Worm (Caenorhabditis elegans) whole organism, L4 larva: ENCODE results near the gene lbp-4.

ENCODE experiments used
- F10B5.3 ChIP-seq: sonication (generic microtip); optimal IDR thresholded peaks from 2 replicates; lab custom pipeline; 2016; ENCODE audit warnings: mild to moderate bottlenecking, missing genetic modification characterization, missing compliant biosample characterization
- F44E2.7 ChIP-seq: fragments of 200-800 bp; sonication (Bioruptor generic); IDR thresholded peaks from 2 replicates; pipeline ENCODE4 v2.1.2; 2022; ENCODE audit warnings: missing genetic modification characterization, missing compliant biosample characterization
- F49E8.2 ChIP-seq: sonication (generic microtip); optimal IDR thresholded peaks from 2 replicates; lab custom pipeline; 2016; ENCODE audit warnings: missing compliant biosample characterization, mild to moderate bottlenecking, missing genetic modification characterization, borderline replicate concordance
- R02D3.7 ChIP-seq: fragments of 150-350 bp; sonication (generic microtip); optimal IDR thresholded peaks from 3 replicates; lab custom pipeline; 2014; ENCODE audit warnings: missing biosample characterization, missing genetic modification characterization
- T20F7.1 ChIP-seq: fragments of 200-800 bp; sonication (Bioruptor generic); optimal IDR thresholded peaks from 2 replicates; lab custom pipeline; 2018; ENCODE audit warnings: mild to moderate bottlenecking, missing genetic modification characterization, missing compliant biosample characterization
- ZK337.2 ChIP-seq: fragments of 200-800 bp; sonication (Bioruptor generic); IDR thresholded peaks from 2 replicates; pipeline ENCODE4 v1.3.6; 2022; ENCODE audit warnings: missing genetic modification reagents, missing genetic modification characterization, missing compliant biosample characterization
- ZK546.5 ChIP-seq, 2 experiments: sonication (generic microtip); optimal IDR thresholded peaks; 2 replicates each; lab custom pipeline; 2017; ENCODE audit warnings: missing biosample characterization in 2 of 2, missing genetic modification characterization in 2 of 2
- aha-1 ChIP-seq: fragments of 150-350 bp; peaks from one replicate; lab custom pipeline; 2014; ENCODE audit warnings: missing biosample characterization, missing genetic modification characterization
- ama-1 ChIP-seq: fragments of 150-350 bp; optimal IDR thresholded peaks from 2 replicates; lab custom pipeline; 2014; ENCODE audit warnings: inconsistent platforms, mixed read lengths
- arid-1 ChIP-seq: fragments of 200-800 bp; sonication (Bioruptor generic); conservative IDR thresholded peaks from 2 replicates; pipeline ENCODE4 v1.3.6; 2022; ENCODE audit warnings: missing genetic modification reagents, missing genetic modification characterization, missing compliant biosample characterization
- ceh-20 ChIP-seq: fragments of 200-800 bp; sonication (Bioruptor generic); IDR thresholded peaks from 2 replicates; pipeline ENCODE4 v1.3.6; 2022; ENCODE audit warnings: missing genetic modification reagents, missing genetic modification characterization, missing compliant biosample characterization
- ceh-28 ChIP-seq: fragments of 150-350 bp; optimal IDR thresholded peaks from 2 replicates; lab custom pipeline; 2014; ENCODE audit warnings: missing biosample characterization, missing genetic modification reagents, missing genetic modification characterization
- ceh-62 ChIP-seq: sonication (generic microtip); optimal IDR thresholded peaks from 2 replicates; lab custom pipeline; 2017; ENCODE audit warnings: missing biosample characterization, missing genetic modification characterization
- ces-1 ChIP-seq: fragments of 150-350 bp; sonication (generic microtip); optimal IDR thresholded peaks from 4 replicates; lab custom pipeline; 2014; ENCODE audit warnings: missing biosample characterization, missing genetic modification reagents, missing genetic modification characterization
- ctbp-1 ChIP-seq: fragments of 200-800 bp; sonication (Bioruptor generic); IDR thresholded peaks from 2 replicates; pipeline ENCODE4 v1.3.6; 2022; ENCODE audit warnings: missing genetic modification reagents, missing genetic modification characterization, missing compliant biosample characterization
- daf-16 ChIP-seq, 3 experiments: sonication (generic microtip); optimal IDR thresholded peaks; 2 replicates each; lab custom pipeline; 2016 to 2017; ENCODE audit warnings: missing genetic modification characterization in 3 of 3, missing genetic modification reagents in 3 of 3, mild to moderate bottlenecking in 2 of 3, missing compliant biosample characterization in 2 of 3, missing biosample characterization in 1 of 3, moderate library complexity in 1 of 3
- duxl-1 ChIP-seq: sonication (generic microtip); optimal IDR thresholded peaks from 2 replicates; lab custom pipeline; 2016; ENCODE audit warnings: mild to moderate bottlenecking, missing genetic modification characterization, moderate library complexity, missing compliant biosample characterization; ENCODE audit not compliant: poor library complexity
- dve-1 ChIP-seq: sonication (generic microtip); optimal IDR thresholded peaks from 2 replicates; lab custom pipeline; 2017; ENCODE audit warnings: antibody characterized with exemption, mild to moderate bottlenecking, missing genetic modification characterization, missing compliant biosample characterization; ENCODE audit not compliant: insufficient read depth
- fkh-10 ChIP-seq: fragments of 150-350 bp; optimal IDR thresholded peaks from 2 replicates; lab custom pipeline; 2014; ENCODE audit warnings: missing biosample characterization, missing genetic modification reagents, missing genetic modification characterization
- hlh-30 ChIP-seq: sonication (generic microtip); optimal IDR thresholded peaks from 2 replicates; lab custom pipeline; 2017; ENCODE audit warnings: antibody characterized with exemption, mild to moderate bottlenecking, missing genetic modification characterization, missing compliant biosample characterization; ENCODE audit not compliant: insufficient read depth
- lim-7 ChIP-seq: fragments of 200-800 bp; sonication (Bioruptor generic); IDR thresholded peaks from 2 replicates; pipeline ENCODE4 v1.3.6; 2022; ENCODE audit warnings: missing genetic modification characterization, missing compliant biosample characterization
- lin-29 ChIP-seq: fragments of 200-800 bp; sonication (Bioruptor generic); IDR thresholded peaks from 2 replicates; pipeline ENCODE4 v1.3.6; 2022; ENCODE audit warnings: missing genetic modification reagents, missing genetic modification characterization, missing compliant biosample characterization
- lin-38 ChIP-seq: fragments of 200-800 bp; sonication (Bioruptor generic); IDR thresholded peaks from 2 replicates; pipeline ENCODE4 v1.3.6; 2022; ENCODE audit warnings: missing genetic modification reagents, missing genetic modification characterization, missing compliant biosample characterization
- lin-39 ChIP-seq: fragments of 150-350 bp; optimal IDR thresholded peaks from 2 replicates; lab custom pipeline; 2014; ENCODE audit warnings: missing biosample characterization, missing genetic modification reagents, missing genetic modification characterization
- lsy-2 ChIP-seq, 2 experiments: fragments of 150-350 bp in 1 of 2; sonication (generic microtip) in 1 of 2; optimal IDR thresholded peaks; 2 replicates each; lab custom pipeline; 2014 to 2017; ENCODE audit warnings: missing biosample characterization in 2 of 2, missing genetic modification characterization in 2 of 2
- mes-2 ChIP-seq: sonication (generic microtip); optimal IDR thresholded peaks from 2 replicates; lab custom pipeline; 2016; ENCODE audit warnings: missing genotype, mild to moderate bottlenecking, missing genetic modification characterization, missing compliant biosample characterization; ENCODE audit not compliant: poor library complexity, severe bottlenecking
- mxl-2 ChIP-seq: fragments of 200-800 bp; sonication (Bioruptor generic); conservative IDR thresholded peaks from 2 replicates; pipeline ENCODE4 v1.3.6; 2022; ENCODE audit warnings: missing genetic modification reagents, missing genetic modification characterization, missing compliant biosample characterization
- nhr-102 ChIP-seq: sonication (generic microtip); optimal IDR thresholded peaks from 2 replicates; lab custom pipeline; 2016; ENCODE audit warnings: mild to moderate bottlenecking, missing genetic modification characterization, moderate library complexity, missing compliant biosample characterization
- nhr-28 ChIP-seq: fragments of 150-350 bp; optimal IDR thresholded peaks from 2 replicates; lab custom pipeline; 2014; ENCODE audit warnings: missing biosample characterization, missing genetic modification characterization
- nhr-48 ChIP-seq: sonication (generic microtip); optimal IDR thresholded peaks from 2 replicates; lab custom pipeline; 2016; ENCODE audit warnings: mild to moderate bottlenecking, missing genetic modification characterization, missing compliant biosample characterization
- nhr-6 ChIP-seq: fragments of 150-350 bp; optimal IDR thresholded peaks from 2 replicates; lab custom pipeline; 2014; ENCODE audit warnings: missing biosample characterization, missing genetic modification characterization
- nhr-76 ChIP-seq: fragments of 150-350 bp; optimal IDR thresholded peaks from 2 replicates; lab custom pipeline; 2014; ENCODE audit warnings: missing biosample characterization, missing genetic modification characterization
- nhr-77 ChIP-seq: fragments of 150-350 bp; optimal IDR thresholded peaks from 2 replicates; lab custom pipeline; 2014; ENCODE audit warnings: missing biosample characterization, missing genetic modification characterization
- pqm-1 ChIP-seq: sonication (generic microtip); optimal IDR thresholded peaks from 2 replicates; lab custom pipeline; 2017; ENCODE audit warnings: missing biosample characterization, missing genetic modification characterization
- rbr-2 ChIP-seq: sonication (generic microtip); optimal IDR thresholded peaks from 2 replicates; lab custom pipeline; 2016; ENCODE audit warnings: missing genotype, missing genetic modification characterization, missing compliant biosample characterization
- sdz-12 ChIP-seq: fragments of 200-800 bp; sonication (Bioruptor generic); optimal IDR thresholded peaks from 2 replicates; lab custom pipeline; 2018; ENCODE audit warnings: mild to moderate bottlenecking, missing genetic modification characterization, missing compliant biosample characterization
- set-16 ChIP-seq: fragments of 200-800 bp; sonication (Bioruptor generic); IDR thresholded peaks from 2 replicates; pipeline ENCODE4 v1.3.6; 2022; ENCODE audit warnings: missing genetic modification reagents, missing genetic modification characterization, missing compliant biosample characterization
- skn-1 ChIP-seq: fragments of 150-350 bp; optimal IDR thresholded peaks from 2 replicates; lab custom pipeline; 2014; ENCODE audit warnings: missing biosample characterization, missing genetic modification characterization
- snpc-1.2 ChIP-seq: fragments of 200-800 bp; sonication (Bioruptor generic); IDR thresholded peaks from 2 replicates; pipeline ENCODE4 v1.3.6; 2022; ENCODE audit warnings: missing genetic modification reagents, missing genetic modification characterization, missing compliant biosample characterization
- snpc-4 ChIP-seq: fragments of 150-350 bp; optimal IDR thresholded peaks from 2 replicates; lab custom pipeline; 2014; ENCODE audit warnings: missing biosample characterization, missing genetic modification characterization
- spr-1 ChIP-seq: sonication (generic microtip); optimal IDR thresholded peaks from 2 replicates; lab custom pipeline; 2016; ENCODE audit warnings: mild to moderate bottlenecking, missing genetic modification characterization, missing compliant biosample characterization
- unc-39 ChIP-seq: sonication (generic microtip); optimal IDR thresholded peaks from 2 replicates; lab custom pipeline; 2017; ENCODE audit warnings: missing biosample characterization, missing genetic modification characterization
- vab-7 ChIP-seq: fragments of 200-800 bp; sonication (Bioruptor generic); IDR thresholded peaks from 2 replicates; pipeline ENCODE4 v1.3.6; 2022; ENCODE audit warnings: missing genetic modification reagents, missing genetic modification characterization, missing compliant biosample characterization
- ztf-11 ChIP-seq: fragments of 150-350 bp; optimal IDR thresholded peaks from 2 replicates; lab custom pipeline; 2014; ENCODE audit warnings: missing biosample characterization, missing genetic modification characterization

The lbp-4 gene

DNA sequence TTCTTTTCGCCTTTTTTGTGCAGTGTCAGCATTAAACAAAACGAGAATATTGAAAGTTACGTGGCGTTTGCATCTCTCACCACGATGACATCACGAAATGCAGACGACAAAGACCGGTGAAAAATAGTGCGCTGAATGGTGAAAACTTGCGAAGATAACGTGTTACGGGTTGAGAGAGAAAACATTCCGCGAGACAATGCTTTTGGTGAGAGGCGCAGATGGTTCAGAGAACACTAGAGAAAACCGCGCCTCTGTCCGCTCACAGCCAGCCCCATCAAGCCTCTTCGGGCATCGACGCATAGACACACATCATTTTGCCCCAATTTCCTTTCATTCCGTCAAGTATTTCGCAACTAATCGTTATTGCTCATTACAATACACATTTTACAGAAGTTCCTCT, 34.2 kb downstream of the lbp-4 start, which contains the start of the genes C37C3.9 and C37C3.18 (continued):
- TF ChIP-seq lsy-2 (tag; optimal IDR thresholded peaks at IDR 0.05; lab: Kevin White, UChicago) (peak; percentile 57 to 74), pqm-1 (peak; percentile 26), R02D3.7 (no peak), nhr-77 (tag; lab: Kevin White, UChicago) (peak; percentile 70), lim-7 (GFP tag; lab: Robert Waterston, UW) (no peak), ceh-62 (tag; lab: Kevin White, UChicago) (no peak), unc-39 (tag; lab: Kevin White, UChicago) (no peak), F49E8.2 (tag; lab: Kevin White, UChicago) (no peak), ces-1 (peak; percentile 46), fkh-10 (peak; percentile 23), ZK337.2 (no peak), hlh-30 (peak; percentile 76), arid-1 (GFP tag; lab: Robert Waterston, UW) (0 out of 2 replicates have a peak, but pooled peaks have one; percentile 22)
- TF ChIP-seq, all 104 proteins: peak for 45

DNA sequence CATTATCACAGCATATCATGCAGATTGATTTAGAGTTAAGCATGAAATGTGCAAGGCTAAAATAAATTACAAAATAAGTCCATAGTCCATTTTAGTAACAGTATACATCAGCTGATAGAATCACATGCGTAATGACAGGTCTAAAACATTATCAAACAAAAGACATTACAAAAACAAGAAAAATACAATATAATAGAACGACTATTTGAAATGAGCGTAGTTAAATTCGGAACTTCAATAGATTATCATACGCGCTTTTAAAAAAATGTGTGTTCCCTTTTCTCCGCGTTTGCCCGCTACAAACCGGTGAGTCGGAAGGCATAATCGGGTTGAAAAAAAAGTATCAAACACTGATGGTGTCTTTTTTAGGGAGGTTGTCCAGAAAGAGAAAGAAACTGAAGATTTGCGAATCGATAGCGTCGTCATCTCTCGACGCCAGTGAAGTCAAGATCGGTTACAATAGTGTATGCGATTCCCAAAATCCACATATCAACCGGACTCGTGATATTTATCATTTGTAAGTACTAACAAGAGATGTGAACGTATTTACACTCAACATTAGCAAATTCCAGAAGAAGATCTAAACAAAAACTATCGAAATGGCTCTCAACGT, 35.1 kb downstream of the lbp-4 start, which contains the start of gene C37C3.2:
Gene C37C3.2 (plus strand): TSS at position 563 of the 613 bp plus-strand sequence.
- TF ChIP-seq nhr-48 (tag; lab: Kevin White, UChicago) (no peak), nhr-28 (tag; lab: Kevin White, UChicago) (no peak), spr-1 (tag; lab: Kevin White, UChicago) (peak; percentile 2), aha-1 (peak; percentile 61), arid-1 (GFP tag; lab: Robert Waterston, UW) (0 out of 2 replicates have a peak, but pooled peaks have one; percentile 15), snpc-1.2 (GFP tag; lab: Robert Waterston, UW) (no peak; the same call in 1 of the 2 replicates), ZK546.5 (tag; optimal IDR thresholded peaks at IDR 0.05; lab: Kevin White, UChicago) (no peak), nhr-6 (tag; lab: Kevin White, UChicago) (no peak), ztf-11 (tag; lab: Kevin White, UChicago) (no peak), nhr-77 (tag; lab: Kevin White, UChicago) (peak; percentile 51), T20F7.1 (peak; percentile 34), lin-38 (GFP tag; lab: Robert Waterston, UW) (peak; percentile 3; the same call in 1 of the 2 replicates), daf-16 (GFP tag; optimal IDR thresholded peaks at IDR 0.05; lab: Kevin White, UChicago) (no peak), daf-16 (tag; optimal IDR thresholded peaks at IDR 0.05; lab: Kevin White, UChicago) (peak; percentile 8), mxl-2 (GFP tag; lab: Robert Waterston, UW) (no peak), duxl-1 (peak; percentile 19), hlh-30 (peak; percentile 8), vab-7 (GFP tag; lab: Robert Waterston, UW) (no peak), F44E2.7 (GFP tag; lab: Robert Waterston, UW) (0 out of 2 replicates have a peak, but pooled peaks have one; percentile 54), nhr-76 (tag; lab: Kevin White, UChicago) (no peak)

DNA sequence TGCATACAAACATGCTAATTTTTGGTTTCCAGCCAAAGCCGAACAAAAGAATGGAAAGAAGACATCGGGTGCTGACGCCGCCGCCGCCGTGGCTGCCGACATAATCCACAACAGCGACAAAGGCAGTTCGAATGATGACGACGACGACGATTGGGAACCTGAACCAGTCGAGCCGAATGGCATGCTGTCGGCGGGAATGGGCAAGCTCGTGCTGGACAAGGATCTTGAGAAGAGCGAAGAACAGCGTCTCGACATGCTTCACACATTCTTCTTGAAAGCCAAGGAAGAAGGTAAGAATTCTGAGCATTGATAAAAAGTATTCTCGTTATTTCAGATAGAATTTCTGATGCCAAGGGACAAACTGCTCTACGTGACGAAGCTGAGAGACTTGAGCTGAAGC, 36.3 kb downstream of the lbp-4 start:
- peak; percentile 38; the same call in 1 of the 2 replicates for TF ChIP-seq set-16 (GFP tag; lab: Robert Waterston, UW)
- TF ChIP-seq nhr-102 (tag; lab: Kevin White, UChicago), result no peak

DNA sequence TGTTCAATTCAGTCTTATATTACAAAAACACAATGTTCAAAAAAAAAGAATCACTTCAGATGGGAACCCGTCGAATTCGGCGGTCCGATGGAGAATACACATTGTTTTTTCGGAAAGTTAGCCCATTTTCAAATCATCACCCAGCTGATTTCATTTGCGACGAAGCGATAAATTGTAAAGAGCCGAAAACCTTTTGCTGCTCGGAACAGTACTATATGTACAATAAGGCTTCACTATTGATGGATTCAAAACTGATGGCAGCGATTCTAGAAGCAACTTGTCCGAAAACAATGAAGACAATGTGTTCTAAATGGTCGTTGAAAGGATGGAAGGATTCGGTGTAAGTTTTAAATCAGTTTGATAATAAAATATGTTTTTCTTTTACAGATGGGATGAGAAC, 37.6 kb downstream of the lbp-4 start, which contains the start of gene C37C3.1:
Gene C37C3.1 (plus strand): TSS at position 33 of the 400 bp plus-strand sequence.
- no peak for TF ChIP-seq lin-29
- TF ChIP-seq ctbp-1 (GFP tag; lab: Robert Waterston, UW), result 0 out of 2 replicates have a peak, but pooled peaks have one; percentile 49
- TF ChIP-seq nhr-6 (tag; lab: Kevin White, UChicago), result no peak
- TF ChIP-seq snpc-4 (tag; lab: Kevin White, UChicago), result no peak
- no peak for TF ChIP-seq ZK546.5 (tag; optimal IDR thresholded peaks at IDR 0.05; lab: Kevin White, UChicago)
- TF ChIP-seq ceh-28 (tag; lab: Kevin White, UChicago), result no peak
- peak; percentile 59 for TF ChIP-seq F10B5.3 (tag; lab: Kevin White, UChicago)
- TF ChIP-seq ceh-20 (GFP tag; lab: Robert Waterston, UW), result no peak
- peak; percentile 84 for TF ChIP-seq ama-1 (lab: Kevin White, UChicago)
- peak; percentile 14 for TF ChIP-seq dve-1 (tag; lab: Kevin White, UChicago)
- TF ChIP-seq lin-39 (tag; lab: Kevin White, UChicago), result no peak
- TF ChIP-seq nhr-48 (tag; lab: Kevin White, UChicago), result peak; percentile 15
- no peak for TF ChIP-seq sdz-12 (GFP tag; lab: Kevin White, UChicago)
- no peak for TF ChIP-seq mes-2
- no peak for TF ChIP-seq nhr-77 (tag; lab: Kevin White, UChicago)
- TF ChIP-seq rbr-2, result peak; percentile 11
- TF ChIP-seq ZK337.2, result no peak
- no peak for TF ChIP-seq skn-1 (tag; lab: Kevin White, UChicago)
- no peak for TF ChIP-seq pqm-1
- TF ChIP-seq ces-1, result no peak
